Worm (Caenorhabditis elegans) whole organism, L4/young adult: Measurements from ENCODE around the gene cyp-35C1.

ENCODE experiments used
- W03F9.2 ChIP-seq: fragments of 150-350 bp; optimal IDR thresholded peaks from 2 replicates; lab custom pipeline; 2014; ENCODE audit warnings: missing biosample characterization, missing genetic modification characterization
- him-1 ChIP-seq: sonication (generic microtip); optimal IDR thresholded peaks from 2 replicates; lab custom pipeline; 2016; ENCODE audit warnings: missing genotype, missing genetic modification reagents, missing genetic modification characterization, missing compliant biosample characterization

ce11 chrV:13920730-13921129, 22.4 kb upstream of the cyp-35C1 start, which contains the start of gene srx-42:
- no peak for TF ChIP-seq him-1 (tag; lab: Kevin White, UChicago)
- no peak for TF ChIP-seq W03F9.2 (tag; lab: Kevin White, UChicago)
